Worm (Caenorhabditis elegans) whole organism, mixed stage, embryonic: ENCODE data around the gene B0336.12.

Experiments
- M03D4.4 ChIP-seq: sonication (generic microtip); optimal IDR thresholded peaks from 2 replicates; lab custom pipeline; 2017; ENCODE audit warnings: mild to moderate bottlenecking, missing genetic modification characterization, missing compliant biosample characterization
- bed-3 ChIP-seq: fragments of 200-800 bp; sonication (Bioruptor generic); optimal IDR thresholded peaks from 3 replicates; lab custom pipeline; 2018; ENCODE audit warnings: mild to moderate bottlenecking, missing genetic modification characterization, moderate library complexity, missing compliant biosample characterization
- blmp-1 ChIP-seq: fragments of 150-350 bp; optimal IDR thresholded peaks from 2 replicates; lab custom pipeline; 2014; ENCODE audit warnings: missing biosample characterization, missing genetic modification characterization
- ceh-39 ChIP-seq: fragments of 150-350 bp; optimal IDR thresholded peaks from 2 replicates; lab custom pipeline; 2014; ENCODE audit warnings: missing biosample characterization, missing genetic modification characterization
- ceh-83 ChIP-seq: fragments of 200-800 bp; sonication (Bioruptor generic); optimal IDR thresholded peaks from 2 replicates; lab custom pipeline; 2018; ENCODE audit warnings: mild to moderate bottlenecking, missing genetic modification characterization, missing compliant biosample characterization
- ces-1 ChIP-seq: fragments of 150-350 bp; optimal IDR thresholded peaks from 2 replicates; lab custom pipeline; 2014; ENCODE audit warnings: missing biosample characterization, missing genetic modification reagents, missing genetic modification characterization
- cnd-1 ChIP-seq: fragments of 200-800 bp; sonication (Bioruptor generic); optimal IDR thresholded peaks from 2 replicates; lab custom pipeline; 2018; ENCODE audit warnings: mild to moderate bottlenecking, missing genetic modification characterization, missing compliant biosample characterization
- elt-1 ChIP-seq: sonication (generic microtip); optimal IDR thresholded peaks from 2 replicates; lab custom pipeline; 2017; ENCODE audit warnings: missing genetic modification characterization, mild to moderate bottlenecking, missing compliant biosample characterization, antibody characterized with exemption, moderate library complexity, borderline replicate concordance; ENCODE audit not compliant: insufficient read depth
- elt-3 ChIP-seq: fragments of 150-350 bp; optimal IDR thresholded peaks from 2 replicates; lab custom pipeline; 2014; ENCODE audit warnings: missing biosample characterization, missing genetic modification characterization
- flh-1 ChIP-seq: fragments of 200-800 bp; sonication (Bioruptor generic); optimal IDR thresholded peaks from 2 replicates; lab custom pipeline; 2018; ENCODE audit warnings: mild to moderate bottlenecking, missing genetic modification characterization, moderate library complexity, missing compliant biosample characterization
- ham-2 ChIP-seq: fragments of 200-800 bp; sonication (Bioruptor generic); optimal IDR thresholded peaks from 2 replicates; lab custom pipeline; 2018; ENCODE audit warnings: mild to moderate bottlenecking, missing genetic modification characterization, missing compliant biosample characterization
- hlh-1 ChIP-seq: fragments of 150-350 bp; optimal IDR thresholded peaks from 2 replicates; lab custom pipeline; 2014; ENCODE audit warnings: missing biosample characterization, missing genetic modification reagents, missing genetic modification characterization
- lin-13 ChIP-seq: fragments of 150-350 bp; optimal IDR thresholded peaks from 2 replicates; lab custom pipeline; 2014; ENCODE audit warnings: missing biosample characterization, missing genetic modification characterization
- lin-32 ChIP-seq: fragments of 200-800 bp; sonication (Bioruptor generic); optimal IDR thresholded peaks from 2 replicates; lab custom pipeline; 2018; ENCODE audit warnings: mild to moderate bottlenecking, missing genetic modification characterization, missing compliant biosample characterization
- lsy-2 ChIP-seq: fragments of 150-350 bp; optimal IDR thresholded peaks from 2 replicates; lab custom pipeline; 2014; ENCODE audit warnings: missing biosample characterization, missing genetic modification characterization
- mab-5 ChIP-seq: fragments of 150-350 bp; optimal IDR thresholded peaks from 2 replicates; lab custom pipeline; 2014; ENCODE audit warnings: missing biosample characterization, missing genetic modification characterization
- mep-1 ChIP-seq: fragments of 150-350 bp; optimal IDR thresholded peaks from 2 replicates; lab custom pipeline; 2017; ENCODE audit warnings: missing biosample characterization, missing genetic modification reagents, missing genetic modification characterization, inconsistent platforms
- mls-2 ChIP-seq: sonication (generic microtip); optimal IDR thresholded peaks from 2 replicates; lab custom pipeline; 2016; ENCODE audit warnings: mild to moderate bottlenecking, missing genetic modification characterization, moderate library complexity, missing compliant biosample characterization
- nhr-237 ChIP-seq: fragments of 150-350 bp; optimal IDR thresholded peaks from 2 replicates; lab custom pipeline; 2014; ENCODE audit warnings: missing biosample characterization, missing genetic modification characterization
- nhr-28 ChIP-seq: fragments of 150-350 bp; optimal IDR thresholded peaks from 2 replicates; lab custom pipeline; 2014; ENCODE audit warnings: missing biosample characterization, missing genetic modification characterization
- pha-4 ChIP-seq: fragments of 150-350 bp; optimal IDR thresholded peaks from 2 replicates; lab custom pipeline; 2018; ENCODE audit warnings: missing biosample characterization, missing genetic modification reagents, missing genetic modification characterization
- snpc-4 ChIP-seq: fragments of 150-350 bp; optimal IDR thresholded peaks from 2 replicates; lab custom pipeline; 2014; ENCODE audit warnings: missing biosample characterization, missing genetic modification characterization
- sptf-1 ChIP-seq: sonication (generic microtip); optimal IDR thresholded peaks from 2 replicates; lab custom pipeline; 2017; ENCODE audit warnings: mild to moderate bottlenecking, missing genetic modification characterization, moderate library complexity, missing compliant biosample characterization
- unc-120 ChIP-seq: sonication (generic microtip); optimal IDR thresholded peaks from 2 replicates; lab custom pipeline; 2017; ENCODE audit warnings: missing genetic modification characterization, missing compliant biosample characterization; ENCODE audit not compliant: poor library complexity, severe bottlenecking
- unc-39 ChIP-seq: fragments of 150-350 bp; optimal IDR thresholded peaks from 2 replicates; lab custom pipeline; 2014; ENCODE audit warnings: missing biosample characterization, missing genetic modification characterization
- unc-62 ChIP-seq: fragments of 150-350 bp; optimal IDR thresholded peaks from 2 replicates; lab custom pipeline; 2014; ENCODE audit warnings: missing biosample characterization, missing genetic modification reagents, missing genetic modification characterization
- zip-8 ChIP-seq: fragments of 150-350 bp; optimal IDR thresholded peaks from 2 replicates; lab custom pipeline; 2014; ENCODE audit warnings: missing biosample characterization, missing genetic modification characterization

B0336.12 gene

ce11 chrIII:5711881-5712643 is 2.1 kb upstream of the B0336.12 start:
- no peak for TF ChIP-seq unc-120 (tag; lab: Kevin White, UChicago)
- no peak for TF ChIP-seq nhr-28 (tag; lab: Kevin White, UChicago)
- TF ChIP-seq snpc-4 (tag; lab: Kevin White, UChicago): no peak
- TF ChIP-seq unc-62 (GFP tag; lab: Kevin White, UChicago): no peak
- no peak for TF ChIP-seq ces-1 (GFP tag; lab: Kevin White, UChicago)
- no peak for TF ChIP-seq mep-1
- TF ChIP-seq elt-1 (tag; lab: Kevin White, UChicago): no peak
- TF ChIP-seq mab-5 (tag; lab: Kevin White, UChicago): no peak
- no peak for TF ChIP-seq lin-32 (GFP tag; lab: Kevin White, UChicago)
- TF ChIP-seq flh-1: no peak
- TF ChIP-seq bed-3: no peak
- no peak for TF ChIP-seq M03D4.4 (tag; lab: Kevin White, UChicago)
- TF ChIP-seq ceh-39 (tag; lab: Kevin White, UChicago): no peak
- TF ChIP-seq lsy-2 (tag; lab: Kevin White, UChicago): no peak
- no peak for TF ChIP-seq lin-13
- TF ChIP-seq ceh-83: no peak
- TF ChIP-seq mls-2: no peak

- TF ChIP-seq snpc-4 (tag; lab: Kevin White, UChicago): no peak
- TF ChIP-seq ceh-83: no peak
- no peak for TF ChIP-seq pha-4 (tag; lab: Kevin White, UChicago)
- TF ChIP-seq nhr-28 (tag; lab: Kevin White, UChicago): no peak
- TF ChIP-seq elt-3: no peak
- TF ChIP-seq zip-8 (tag; lab: Kevin White, UChicago): no peak
- TF ChIP-seq sptf-1 (tag; lab: Kevin White, UChicago): no peak
- no peak for TF ChIP-seq nhr-237 (tag; lab: Kevin White, UChicago)
- no peak for TF ChIP-seq lin-13
Measured at ce11 chrIII:5711242-5711641, 1.3 kb upstream of the B0336.12 start, which contains the start of gene rbm-26. Gene rbm-26 (plus strand): TSS chrIII:5711542.

- TF ChIP-seq mls-2 (no peak), blmp-1 (no peak), unc-120 (tag; lab: Kevin White, UChicago) (no peak), sptf-1 (tag; lab: Kevin White, UChicago) (peak; percentile 25), lsy-2 (tag; lab: Kevin White, UChicago) (no peak), unc-39 (tag; lab: Kevin White, UChicago) (no peak), mep-1 (peak; percentile 28), ham-2 (GFP tag; lab: Kevin White, UChicago) (peak; percentile 28), cnd-1 (no peak)
Measured at ce11 chrIII:5710676-5711075, 731 bp upstream of the B0336.12 start.

ce11 chrIII:5709224-5709623 is 721 bp downstream of the B0336.12 start, which contains the start of gene hpo-28:
Gene hpo-28 (minus strand): TSS chrIII:5709324.
- no peak for TF ChIP-seq unc-62 (GFP tag; lab: Kevin White, UChicago)
- TF ChIP-seq hlh-1 (tag; lab: Kevin White, UChicago): peak; percentile 9
- TF ChIP-seq, all 35 proteins: peak for 1

- no peak for TF ChIP-seq ham-2 (GFP tag; lab: Kevin White, UChicago)
- peak; percentile 31 for TF ChIP-seq unc-120 (tag; lab: Kevin White, UChicago)
- peak; percentile 22 for TF ChIP-seq hlh-1 (tag; lab: Kevin White, UChicago)
- TF ChIP-seq sptf-1 (tag; lab: Kevin White, UChicago): no peak
Measured at ce11 chrIII:5708024-5708423, 1.9 kb downstream of the B0336.12 start.

- no peak for TF ChIP-seq ham-2 (GFP tag; lab: Kevin White, UChicago)
Measured at ce11 chrIII:5707546-5707945, 2.4 kb downstream of the B0336.12 start.
